Fruit fly (Drosophila melanogaster) whole organism, embryonic: ENCODE results near the gene Idh3b.

ENCODE experiments used
- Bteb2 ChIP-seq: fragments of 200-800 bp; sonication (Bioruptor generic); optimal IDR thresholded peaks from 2 replicates; lab custom pipeline; 2016; ENCODE audit warnings: missing biosample characterization, missing genetic modification characterization
- CG10147 ChIP-seq: fragments of 200-800 bp; sonication (Bioruptor generic); optimal IDR thresholded peaks from 2 replicates; lab custom pipeline; 2019; ENCODE audit warnings: missing biosample characterization, mild to moderate bottlenecking, missing genetic modification characterization, moderate library complexity
- CG11560 ChIP-seq: fragments of 200-800 bp; sonication (Bioruptor generic); IDR thresholded peaks from 3 replicates; pipeline ENCODE4 v1.3.6; 2022; ENCODE audit warnings: missing biosample characterization, missing genetic modification characterization
- CG11696 ChIP-seq: fragments of 200-800 bp; sonication (Bioruptor generic); IDR thresholded peaks from 2 replicates; pipeline ENCODE4 v1.3.6; 2022; ENCODE audit warnings: missing biosample characterization, missing genetic modification characterization
- CG13624 ChIP-seq: fragments of 200-800 bp; sonication (Bioruptor generic); optimal IDR thresholded peaks from 2 replicates; lab custom pipeline; 2016; ENCODE audit warnings: missing biosample characterization, missing genetic modification characterization
- CG16815 ChIP-seq: fragments of 200-800 bp; sonication (Bioruptor generic); optimal IDR thresholded peaks from 3 replicates; lab custom pipeline; 2017; ENCODE audit warnings: missing biosample characterization, mild to moderate bottlenecking, missing genetic modification characterization
- CG17328 ChIP-seq: fragments of 200-800 bp; sonication (Bioruptor generic); IDR thresholded peaks from 2 replicates; pipeline ENCODE4 v1.3.6; 2022; ENCODE audit warnings: missing biosample characterization, missing genetic modification characterization
- CG17361 ChIP-seq: fragments of 200-800 bp; sonication (Bioruptor generic); IDR thresholded peaks from 3 replicates; pipeline ENCODE4 v1.3.6; 2022; ENCODE audit warnings: missing biosample characterization, missing genetic modification characterization
- CG2199 ChIP-seq: fragments of 200-800 bp; sonication (Bioruptor generic); IDR thresholded peaks from 3 replicates; pipeline ENCODE4 v1.3.6; 2022; ENCODE audit warnings: missing biosample characterization, missing genetic modification characterization
- CG30403 ChIP-seq: fragments of 200-800 bp; sonication (Bioruptor generic); optimal IDR thresholded peaks from 3 replicates; lab custom pipeline; 2016; ENCODE audit warnings: missing biosample characterization, missing genetic modification characterization
- CG31224 ChIP-seq: fragments of 200-800 bp; sonication (Bioruptor generic); IDR thresholded peaks from 2 replicates; pipeline ENCODE4 v1.3.6; 2022; ENCODE audit warnings: missing biosample characterization, missing genetic modification characterization
- CG3847 ChIP-seq: fragments of 200-800 bp; sonication (Bioruptor generic); IDR thresholded peaks from 2 replicates; pipeline ENCODE4 v1.3.6; 2022; ENCODE audit warnings: missing biosample characterization, missing genetic modification characterization
- Dref ChIP-seq: fragments of 200-800 bp; sonication (Bioruptor generic); IDR thresholded peaks from 2 replicates; pipeline ENCODE4 v1.3.6; 2022; ENCODE audit warnings: missing biosample characterization, missing genetic modification characterization
- Ets65A ChIP-seq: fragments of 200-800 bp; sonication (Bioruptor generic); peaks from one replicate; lab custom pipeline; 2016; ENCODE audit warnings: missing biosample characterization, missing genetic modification characterization
- HHEX ChIP-seq: fragments of 200-800 bp; sonication (Bioruptor generic); optimal IDR thresholded peaks from 3 replicates; lab custom pipeline; 2017; ENCODE audit warnings: missing biosample characterization, mild to moderate bottlenecking, missing genetic modification characterization, missing genetic modification reagents
- HLH4C ChIP-seq: fragments of 200-800 bp; sonication (Bioruptor generic); IDR thresholded peaks from 3 replicates; pipeline ENCODE4 v1.3.6; 2022; ENCODE audit warnings: missing biosample characterization, missing genetic modification characterization; ENCODE audit not compliant: partially characterized antibody
- Hey ChIP-seq: fragments of 200-800 bp; sonication (Bioruptor generic); optimal IDR thresholded peaks from 3 replicates; lab custom pipeline; 2018; ENCODE audit warnings: missing biosample characterization, mild to moderate bottlenecking, missing genetic modification characterization
- Jarid2 ChIP-seq: fragments of 200-800 bp; sonication (Bioruptor generic); optimal IDR thresholded peaks from 3 replicates; lab custom pipeline; 2017; ENCODE audit warnings: mild to moderate bottlenecking, missing biosample characterization, missing genetic modification reagents, missing genetic modification characterization
- Lhr ChIP-seq: fragments of 200-800 bp; sonication (Bioruptor generic); optimal IDR thresholded peaks from 3 replicates; lab custom pipeline; 2017; ENCODE audit warnings: mild to moderate bottlenecking, missing biosample characterization, missing genetic modification reagents, missing genetic modification characterization
- Lim3 ChIP-seq: fragments of 200-800 bp; sonication (Bioruptor generic); IDR thresholded peaks from 2 replicates; pipeline ENCODE4 v1.3.6; 2022; ENCODE audit warnings: missing biosample characterization, missing genetic modification characterization
- Lpt ChIP-seq: fragments of >200 bp; optimal IDR thresholded peaks from 2 replicates; lab custom pipeline; 2018; ENCODE audit warnings: missing biosample characterization, missing genetic modification characterization
- Max ChIP-seq: fragments of 200-800 bp; sonication (Bioruptor generic); optimal IDR thresholded peaks from 2 replicates; lab custom pipeline; 2016; ENCODE audit warnings: missing biosample characterization, mild to moderate bottlenecking, missing genetic modification characterization
- Mrtf ChIP-seq: fragments of 200-800 bp; sonication (Bioruptor generic); IDR thresholded peaks from 3 replicates; pipeline ENCODE4 v1.3.6; 2022; ENCODE audit warnings: missing biosample characterization, missing genetic modification characterization
- NC2α ChIP-seq: fragments of 200-800 bp; sonication (Bioruptor generic); optimal IDR thresholded peaks from 2 replicates; lab custom pipeline; 2016; ENCODE audit warnings: missing biosample characterization, missing genetic modification characterization
- Nf-YC ChIP-seq: fragments of 200-800 bp; optimal IDR thresholded peaks from 3 replicates; lab custom pipeline; 2019; ENCODE audit warnings: missing biosample characterization, mild to moderate bottlenecking, missing genetic modification characterization, moderate library complexity
- Ptx1 ChIP-seq: fragments of 200-800 bp; sonication (Bioruptor generic); IDR thresholded peaks from 2 replicates; pipeline ENCODE4 v1.3.6; 2022; ENCODE audit warnings: missing biosample characterization, missing genetic modification characterization
- Vsx1 ChIP-seq: fragments of 200-800 bp; sonication (Bioruptor generic); optimal IDR thresholded peaks from 2 replicates; lab custom pipeline; 2017; ENCODE audit warnings: missing biosample characterization, mild to moderate bottlenecking, missing genetic modification characterization, missing genetic modification reagents
- Xrp1 ChIP-seq: fragments of 200-800 bp; sonication (Bioruptor generic); IDR thresholded peaks from 2 replicates; pipeline ENCODE4 v1.3.6; 2022; ENCODE audit warnings: missing biosample characterization, missing genetic modification characterization
- al ChIP-seq: fragments of 200-800 bp; sonication (Bioruptor generic); IDR thresholded peaks from 2 replicates; pipeline ENCODE4 v1.3.6; 2022; ENCODE audit warnings: missing biosample characterization, missing genetic modification characterization
- ase ChIP-seq: fragments of 200-800 bp; sonication (Bioruptor generic); IDR thresholded peaks from 3 replicates; pipeline ENCODE4 v1.3.6; 2022; ENCODE audit warnings: missing biosample characterization, missing genetic modification characterization
- caup ChIP-seq: fragments of 200-800 bp; sonication (Bioruptor generic); optimal IDR thresholded peaks from 3 replicates; lab custom pipeline; 2017; ENCODE audit warnings: missing biosample characterization, mild to moderate bottlenecking, missing genetic modification characterization, moderate library complexity; ENCODE audit not compliant: severe bottlenecking
- disco-r ChIP-seq: fragments of 200-800 bp; sonication (Bioruptor generic); optimal IDR thresholded peaks from 2 replicates; lab custom pipeline; 2016; ENCODE audit warnings: missing biosample characterization, missing genetic modification characterization
- emc ChIP-seq: fragments of 200-800 bp; sonication (Bioruptor generic); optimal IDR thresholded peaks from 2 replicates; lab custom pipeline; 2016; ENCODE audit warnings: missing biosample characterization, missing genetic modification characterization
- en ChIP-seq: fragments of 200-800 bp; sonication (Bioruptor generic); optimal IDR thresholded peaks from 2 replicates; lab custom pipeline; 2016; ENCODE audit warnings: missing biosample characterization, missing genetic modification characterization
- grn ChIP-seq: fragments of 200-800 bp; sonication (Bioruptor generic); optimal IDR thresholded peaks from 3 replicates; lab custom pipeline; 2017; ENCODE audit warnings: missing biosample characterization, missing genetic modification characterization
- klu ChIP-seq: fragments of 200-800 bp; sonication (Bioruptor generic); IDR thresholded peaks from 2 replicates; pipeline ENCODE4 v1.3.6; 2022; ENCODE audit warnings: missing biosample characterization, missing genetic modification characterization
- knrl ChIP-seq: fragments of 200-800 bp; sonication (Bioruptor generic); IDR thresholded peaks from 3 replicates; pipeline ENCODE4 v1.3.6; 2022; ENCODE audit warnings: missing biosample characterization, missing genetic modification characterization; ENCODE audit not compliant: partially characterized antibody
- lab ChIP-seq: fragments of 200-800 bp; sonication (Bioruptor generic); optimal IDR thresholded peaks from 3 replicates; lab custom pipeline; 2017; ENCODE audit warnings: missing biosample characterization, missing genetic modification characterization, mild to moderate bottlenecking, moderate library complexity, missing genetic modification reagents
- lola ChIP-seq, 3 experiments: fragments of >200 bp in 2 of 3; fragments of 200-800 bp in 1 of 3; sonication (Bioruptor generic) in 1 of 3; optimal IDR thresholded peaks; 2 replicates each; lab custom pipeline; 2017 to 2019; ENCODE audit warnings: missing biosample characterization in 3 of 3, missing genetic modification characterization in 3 of 3, mild to moderate bottlenecking in 1 of 3, moderate library complexity in 1 of 3
- onecut ChIP-seq: fragments of 200-800 bp; sonication (Bioruptor generic); IDR thresholded peaks from 2 replicates; pipeline ENCODE4 v1.3.6; 2022; ENCODE audit warnings: missing biosample characterization, missing genetic modification characterization
- peb ChIP-seq: fragments of 200-800 bp; sonication (Bioruptor generic); IDR thresholded peaks from 2 replicates; pipeline ENCODE4 v1.3.6; 2022; ENCODE audit warnings: missing biosample characterization, missing genetic modification characterization
- pfk ChIP-seq: fragments of 200-800 bp; sonication (Bioruptor generic); optimal IDR thresholded peaks from 2 replicates; lab custom pipeline; 2018; ENCODE audit warnings: missing biosample characterization, mild to moderate bottlenecking, missing genetic modification characterization, moderate library complexity
- phol ChIP-seq: fragments of 200-800 bp; sonication (Bioruptor generic); optimal IDR thresholded peaks from 3 replicates; lab custom pipeline; 2018; ENCODE audit warnings: missing biosample characterization, mild to moderate bottlenecking, missing genetic modification characterization, moderate library complexity
- pzg ChIP-seq: fragments of 200-800 bp; sonication (Bioruptor generic); optimal IDR thresholded peaks from 3 replicates; lab custom pipeline; 2018; ENCODE audit warnings: missing biosample characterization, mild to moderate bottlenecking, missing genetic modification characterization, moderate library complexity
- row ChIP-seq: fragments of 200-800 bp; sonication (Bioruptor generic); IDR thresholded peaks from 3 replicates; pipeline ENCODE4 v1.3.6; 2022; ENCODE audit warnings: missing biosample characterization, missing genetic modification characterization
- scrt ChIP-seq: fragments of 200-800 bp; sonication (Bioruptor generic); optimal IDR thresholded peaks from 2 replicates; lab custom pipeline; 2018; ENCODE audit warnings: missing biosample characterization, mild to moderate bottlenecking, missing genetic modification characterization, moderate library complexity
- so ChIP-seq: fragments of 200-800 bp; sonication (Bioruptor generic); IDR thresholded peaks from 3 replicates; pipeline ENCODE4 v1.3.6; 2022; ENCODE audit warnings: missing biosample characterization, missing genetic modification characterization
- tll ChIP-seq, 2 experiments: fragments of 200-800 bp in 1 of 2; fragments of >200 bp in 1 of 2; sonication (Bioruptor generic) in 1 of 2; optimal IDR thresholded peaks; 2 replicates each; lab custom pipeline; 2017 to 2019; ENCODE audit warnings: missing biosample characterization in 2 of 2, missing genetic modification characterization in 2 of 2, mild to moderate bottlenecking in 1 of 2, moderate library complexity in 1 of 2
- unc-4 ChIP-seq: fragments of 200-800 bp; sonication (Bioruptor generic); IDR thresholded peaks from 2 replicates; pipeline ENCODE4 v1.3.6; 2022; ENCODE audit warnings: missing biosample characterization, missing genetic modification characterization; ENCODE audit not compliant: partially characterized antibody
- wdn ChIP-seq: fragments of 200-800 bp; sonication (Bioruptor generic); IDR thresholded peaks from 2 replicates; pipeline ENCODE4 v1.3.6; 2022; ENCODE audit warnings: missing biosample characterization, missing genetic modification characterization

Idh3b gene

DNA sequence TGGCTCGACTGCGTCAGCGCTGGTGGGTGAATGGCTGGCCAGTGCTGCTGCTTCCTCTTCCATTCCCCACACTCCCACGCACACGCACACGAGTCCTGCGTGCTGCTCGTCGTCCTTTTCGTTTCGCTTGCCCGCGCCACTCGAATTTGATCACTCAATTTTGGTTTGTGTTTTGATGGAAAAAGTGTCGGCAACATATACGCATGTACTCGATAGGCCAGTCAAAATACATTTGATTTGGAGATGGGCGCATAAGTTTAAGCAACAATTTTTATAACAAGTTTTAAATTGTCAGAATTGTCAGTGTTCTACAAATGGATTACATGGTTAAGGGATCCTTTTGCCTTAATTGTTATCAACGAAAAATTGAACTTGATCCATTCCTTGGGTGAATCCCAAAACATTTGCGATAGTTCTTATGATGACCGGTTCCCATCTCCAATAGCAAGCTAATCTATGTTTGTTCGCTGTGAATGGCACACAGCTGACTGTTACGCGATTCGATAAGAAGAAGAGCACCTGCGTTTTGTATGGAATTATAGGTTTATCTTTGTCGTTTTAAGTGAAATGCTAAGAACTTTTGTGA is 4.0 kb upstream of the Idh3b start, which contains the start of the genes Mitofilin and mRpL35 (continued):
- TF ChIP-seq Ptx1 (GFP tag; lab: Robert Waterston, UW): 0 out of 2 replicates have a peak, but pooled peaks have one; percentile 36
- no peak for TF ChIP-seq CG10147 (GFP tag; lab: Kevin White, UChicago)
- no peak for TF ChIP-seq CG11560
- no peak for TF ChIP-seq Mrtf (GFP tag; lab: Robert Waterston, UW)
- peak; percentile 36 for TF ChIP-seq CG13624 (GFP tag; lab: Kevin White, UChicago)
- TF ChIP-seq Lhr (GFP tag; lab: Kevin White, UChicago): peak; percentile 30
- TF ChIP-seq caup (GFP tag; lab: Kevin White, UChicago): no peak
- TF ChIP-seq Hey: no peak
- TF ChIP-seq phol (tag; lab: Kevin White, UChicago): peak; percentile 55
- peak; percentile 3; the same call in 1 of the 2 replicates for TF ChIP-seq onecut (GFP tag; lab: Robert Waterston, UW)
- no peak for TF ChIP-seq scrt
- TF ChIP-seq wdn (GFP tag; lab: Robert Waterston, UW): no peak
- no peak for TF ChIP-seq NC2α
- TF ChIP-seq klu: peak; percentile 52
- no peak for TF ChIP-seq CG3847 (GFP tag; lab: Robert Waterston, UW)
- TF ChIP-seq CG31224: no peak
- TF ChIP-seq Lim3 (GFP tag; lab: Robert Waterston, UW): no peak
- TF ChIP-seq lola (GFP tag; optimal IDR thresholded peaks at IDR 0.05; lab: Kevin White, UChicago): peak in 1 of 3 experiments; percentile 53
- TF ChIP-seq Bteb2 (GFP tag; lab: Kevin White, UChicago): no peak
- peak; percentile 66; the same call in 2 of the 3 replicates for TF ChIP-seq knrl (GFP tag; lab: Robert Waterston, UW)
- no peak for TF ChIP-seq CG11696 (GFP tag; lab: Robert Waterston, UW)
- TF ChIP-seq pfk (GFP tag; lab: Kevin White, UChicago): no peak
- peak in 1 of 2 experiments; percentile 59 for TF ChIP-seq tll (GFP tag; optimal IDR thresholded peaks at IDR 0.05; lab: Kevin White, UChicago)
- TF ChIP-seq row (GFP tag; lab: Robert Waterston, UW): peak; percentile 83
- TF ChIP-seq Xrp1 (GFP tag; lab: Robert Waterston, UW): no peak
- TF ChIP-seq so (GFP tag; lab: Robert Waterston, UW): no peak
- TF ChIP-seq unc-4 (GFP tag; lab: Robert Waterston, UW): peak; percentile 62
- TF ChIP-seq al (GFP tag; lab: Robert Waterston, UW): 0 out of 2 replicates have a peak, but pooled peaks have one; percentile 37
- no peak for TF ChIP-seq CG17328 (GFP tag; lab: Robert Waterston, UW)
- peak; percentile 8 for TF ChIP-seq CG16815 (GFP tag; lab: Kevin White, UChicago)
- peak; percentile 90 for TF ChIP-seq Ets65A (GFP tag; lab: Kevin White, UChicago)
- no peak for TF ChIP-seq Lpt (GFP tag; lab: Kevin White, UChicago)
- no peak for TF ChIP-seq emc (GFP tag; lab: Kevin White, UChicago)
- no peak for TF ChIP-seq Dref (GFP tag; lab: Robert Waterston, UW)
- no peak for TF ChIP-seq HHEX (GFP tag; lab: Kevin White, UChicago)
- peak; percentile 33; the same call in 1 of the 3 replicates for TF ChIP-seq HLH4C (GFP tag; lab: Robert Waterston, UW)
- TF ChIP-seq lab (GFP tag; lab: Kevin White, UChicago): no peak
- no peak for TF ChIP-seq peb (GFP tag; lab: Robert Waterston, UW)
- peak; percentile 48 for TF ChIP-seq Nf-YC (tag; lab: Kevin White, UChicago)
- no peak for TF ChIP-seq CG2199 (GFP tag; lab: Robert Waterston, UW)
- TF ChIP-seq disco-r: no peak
- peak; percentile 50 for TF ChIP-seq pzg
- peak; percentile 94 for TF ChIP-seq Vsx1 (GFP tag; lab: Kevin White, UChicago)
- no peak for TF ChIP-seq ase
- TF ChIP-seq grn (GFP tag; lab: Kevin White, UChicago): peak; percentile 48
- peak; percentile 68; the same call in 2 of the 3 replicates for TF ChIP-seq CG17361
- TF ChIP-seq Max: peak; percentile 42
- peak; percentile 63 for TF ChIP-seq CG30403 (GFP tag; lab: Kevin White, UChicago)
- no peak for TF ChIP-seq Jarid2
- no peak for TF ChIP-seq en (GFP tag; lab: Kevin White, UChicago)
